Fruit fly (Drosophila melanogaster) whole organism, wandering third instar larva: ENCODE results near the gene lin-52.

Source experiments
- Abd-B ChIP-seq: fragments of >200 bp; optimal IDR thresholded peaks from 2 replicates; lab custom pipeline; 2017; ENCODE audit warnings: missing biosample characterization, missing genetic modification characterization
- CG32264 ChIP-seq: fragments of 200-800 bp; sonication (Bioruptor generic); optimal IDR thresholded peaks from 2 replicates; lab custom pipeline; 2016; ENCODE audit warnings: missing biosample characterization, missing genetic modification characterization
- CG9705 ChIP-seq: fragments of 200-800 bp; sonication (Bioruptor generic); optimal IDR thresholded peaks from 2 replicates; lab custom pipeline; 2018; ENCODE audit warnings: missing biosample characterization, mild to moderate bottlenecking, missing genetic modification characterization
- CrebA ChIP-seq: fragments of 200-800 bp; sonication (Bioruptor generic); optimal IDR thresholded peaks from 2 replicates; lab custom pipeline; 2016; ENCODE audit warnings: missing biosample characterization, mild to moderate bottlenecking, missing genetic modification characterization, borderline replicate concordance
- Dfd ChIP-seq: fragments of >200 bp; optimal IDR thresholded peaks from 2 replicates; lab custom pipeline; 2017; ENCODE audit warnings: missing biosample characterization, missing genetic modification characterization
- Dif ChIP-seq: fragments of 200-275, 200-300 bp; sonication (Bioruptor generic); optimal IDR thresholded peaks from 2 replicates; lab custom pipeline; 2018; ENCODE audit warnings: missing biosample characterization, missing genetic modification characterization; ENCODE audit not compliant: partially characterized antibody
- GATAd ChIP-seq: sonication (Bioruptor generic); optimal IDR thresholded peaks from 2 replicates; lab custom pipeline; 2016; ENCODE audit warnings: missing biosample characterization, missing genetic modification characterization
- HLH106 ChIP-seq: fragments of 200-800 bp; optimal IDR thresholded peaks from 3 replicates; lab custom pipeline; 2019; ENCODE audit warnings: missing biosample characterization, mild to moderate bottlenecking, missing genetic modification characterization, moderate library complexity
- Hnf4 ChIP-seq: fragments of 200-800 bp; sonication (Bioruptor generic); optimal IDR thresholded peaks from 2 replicates; lab custom pipeline; 2016; ENCODE audit warnings: missing biosample characterization, mild to moderate bottlenecking, missing genetic modification characterization
- Hr78 ChIP-seq: fragments of >200 bp; optimal IDR thresholded peaks from 2 replicates; lab custom pipeline; 2017; ENCODE audit warnings: missing biosample characterization, missing genetic modification characterization
- Hr83 ChIP-seq: fragments of 200-300 bp; sonication (Bioruptor generic); optimal IDR thresholded peaks from 2 replicates; lab custom pipeline; 2016; ENCODE audit warnings: missing biosample characterization, mild to moderate bottlenecking, missing genetic modification characterization, moderate library complexity; ENCODE audit not compliant: poor library complexity, severe bottlenecking
- Jra ChIP-seq: sonication (Bioruptor generic); optimal IDR thresholded peaks from 2 replicates; lab custom pipeline; 2016; ENCODE audit warnings: missing biosample characterization, missing genetic modification characterization
- Mio ChIP-seq: sonication (Bioruptor generic); optimal IDR thresholded peaks from 2 replicates; lab custom pipeline; 2016; ENCODE audit warnings: missing biosample characterization, missing genetic modification characterization
- Myc ChIP-seq: fragments of >200 bp; optimal IDR thresholded peaks from 2 replicates; lab custom pipeline; 2017
- OdsH ChIP-seq: fragments of 200-800 bp; sonication (Bioruptor generic); optimal IDR thresholded peaks from 2 replicates; lab custom pipeline; 2016; ENCODE audit warnings: missing biosample characterization, mild to moderate bottlenecking, missing genetic modification characterization
- Rel ChIP-seq, 2 experiments: fragments of 200-800 bp; sonication (Bioruptor generic) in 1 of 2; optimal IDR thresholded peaks; 2 replicates in 1 of 2; 3 replicates in 1 of 2; lab custom pipeline; 2016 to 2019; ENCODE audit warnings: mild to moderate bottlenecking in 2 of 2, missing biosample characterization in 2 of 2, missing genetic modification characterization in 2 of 2, moderate library complexity in 1 of 2
- Sp1 ChIP-seq: fragments of 200-800 bp; sonication (Bioruptor generic); optimal IDR thresholded peaks from 3 replicates; lab custom pipeline; 2019; ENCODE audit warnings: missing biosample characterization, mild to moderate bottlenecking, missing genetic modification characterization, moderate library complexity
- Vsx2 ChIP-seq: fragments of 200-300, 225-300 bp; sonication (Bioruptor generic); optimal IDR thresholded peaks from 2 replicates; lab custom pipeline; 2018; ENCODE audit warnings: missing biosample characterization, missing genetic modification characterization; ENCODE audit not compliant: partially characterized antibody
- br ChIP-seq: fragments of 200-800 bp; sonication (Bioruptor generic); optimal IDR thresholded peaks from 2 replicates; lab custom pipeline; 2016; ENCODE audit warnings: missing biosample characterization, missing genetic modification characterization
- brk ChIP-seq: fragments of 200-800 bp; sonication (Bioruptor generic); optimal IDR thresholded peaks from 2 replicates; lab custom pipeline; 2016; ENCODE audit warnings: missing biosample characterization, mild to moderate bottlenecking, missing genetic modification characterization
- dl ChIP-seq, 2 experiments: fragments of 175-275, 200-275 bp in 1 of 2; fragments of 200-275 bp in 1 of 2; sonication (Bioruptor generic); optimal IDR thresholded peaks; lab custom pipeline; 2018; ENCODE audit warnings: mild to moderate bottlenecking in 2 of 2, missing biosample characterization in 2 of 2, missing genetic modification characterization in 2 of 2, moderate library complexity in 2 of 2; ENCODE audit not compliant: partially characterized antibody in 2 of 2, insufficient read depth in 1 of 2
- dmrt93B ChIP-seq: fragments of 200-800 bp; sonication (Bioruptor generic); optimal IDR thresholded peaks from 2 replicates; lab custom pipeline; 2018; ENCODE audit warnings: missing biosample characterization, mild to moderate bottlenecking, missing genetic modification characterization
- dsf ChIP-seq: sonication (Bioruptor generic); optimal IDR thresholded peaks from 2 replicates; lab custom pipeline; 2016; ENCODE audit warnings: missing biosample characterization, missing genetic modification characterization, borderline replicate concordance
- ey ChIP-seq: fragments of 200-800 bp; sonication (Bioruptor generic); optimal IDR thresholded peaks from 2 replicates; lab custom pipeline; 2016; ENCODE audit warnings: missing biosample characterization, missing genetic modification characterization
- foxo ChIP-seq, 2 experiments: fragments of 200-800 bp; sonication (Bioruptor generic); optimal IDR thresholded peaks; 2 replicates in 1 of 2; 3 replicates in 1 of 2; lab custom pipeline; 2016 to 2017; ENCODE audit warnings: missing biosample characterization in 2 of 2, missing genetic modification characterization in 2 of 2
- fru ChIP-seq: fragments of 200-800 bp; sonication (Bioruptor generic); optimal IDR thresholded peaks from 3 replicates; lab custom pipeline; 2016; ENCODE audit warnings: missing biosample characterization, mild to moderate bottlenecking, missing genetic modification characterization
- h ChIP-seq: fragments of 200-800 bp; sonication (Bioruptor generic); optimal IDR thresholded peaks from 3 replicates; lab custom pipeline; 2016; ENCODE audit warnings: missing biosample characterization, mild to moderate bottlenecking, missing genetic modification characterization
- jim ChIP-seq: fragments of 175-275, 200-325 bp; sonication (Bioruptor generic); optimal IDR thresholded peaks from 2 replicates; lab custom pipeline; 2016; ENCODE audit warnings: missing biosample characterization, mild to moderate bottlenecking, missing genetic modification characterization
- pan ChIP-seq: fragments of >200 bp; optimal IDR thresholded peaks from 2 replicates; lab custom pipeline; 2017
- psq ChIP-seq: fragments of 200-800 bp; sonication (Bioruptor generic); optimal IDR thresholded peaks from 3 replicates; lab custom pipeline; 2017; ENCODE audit warnings: missing biosample characterization, mild to moderate bottlenecking, missing genetic modification characterization, moderate library complexity
- rgr ChIP-seq: fragments of 200-800 bp; sonication (Bioruptor generic); optimal IDR thresholded peaks from 3 replicates; lab custom pipeline; 2016; ENCODE audit warnings: missing biosample characterization, mild to moderate bottlenecking, missing genetic modification characterization
- sage ChIP-seq: fragments of 200-800 bp; sonication (Bioruptor generic); optimal IDR thresholded peaks from 2 replicates; lab custom pipeline; 2016; ENCODE audit warnings: missing biosample characterization, mild to moderate bottlenecking, missing genetic modification characterization
- sv ChIP-seq: fragments of 200-800 bp; sonication (Bioruptor generic); optimal IDR thresholded peaks from 3 replicates; lab custom pipeline; 2016; ENCODE audit warnings: missing biosample characterization, missing genetic modification characterization
- tai ChIP-seq: sonication (Bioruptor generic); optimal IDR thresholded peaks from 2 replicates; lab custom pipeline; 2016; ENCODE audit warnings: missing biosample characterization, missing genetic modification characterization
- usp ChIP-seq: fragments of >200 bp; optimal IDR thresholded peaks from 2 replicates; lab custom pipeline; 2017; ENCODE audit warnings: missing biosample characterization, missing genetic modification characterization
- woc ChIP-seq: sonication (Bioruptor generic); optimal IDR thresholded peaks from 2 replicates; lab custom pipeline; 2016; ENCODE audit warnings: missing biosample characterization, mild to moderate bottlenecking, missing genetic modification characterization

lin-52 gene

DNA sequence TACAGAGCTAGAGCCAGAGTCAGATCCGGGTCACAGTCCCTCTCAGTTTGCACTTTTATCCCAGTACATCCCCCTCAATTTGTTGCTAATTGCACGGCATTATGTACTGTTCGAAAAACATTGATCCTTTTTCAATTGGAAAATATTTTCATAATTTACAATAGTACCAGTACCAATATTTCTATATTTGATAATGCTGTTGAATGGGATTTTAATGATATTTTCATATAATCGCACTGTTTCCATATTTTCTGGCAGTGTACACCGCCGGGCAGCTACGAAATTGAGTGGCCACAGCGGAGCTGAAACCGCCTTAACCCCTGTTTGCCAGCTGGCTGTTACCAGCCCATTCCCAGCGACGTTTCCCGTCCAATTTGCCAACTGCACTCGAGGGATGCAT is 45.9 kb upstream of the lin-52 start:
- peak in 1 of 2 experiments; percentile 5 for TF ChIP-seq foxo (GFP tag; optimal IDR thresholded peaks at IDR 0.05; lab: Kevin White, UChicago)
- TF ChIP-seq Rel (GFP tag; optimal IDR thresholded peaks at IDR 0.05; lab: Kevin White, UChicago): no peak
- no peak for TF ChIP-seq Rel (tag; optimal IDR thresholded peaks at IDR 0.05; lab: Kevin White, UChicago)
- no peak for TF ChIP-seq tai (GFP tag; lab: Kevin White, UChicago)
- TF ChIP-seq ey (GFP tag; lab: Kevin White, UChicago): peak; percentile 0
- no peak for TF ChIP-seq Dfd (GFP tag; lab: Kevin White, UChicago)
- TF ChIP-seq Dif (GFP tag; lab: Kevin White, UChicago): no peak
- TF ChIP-seq dsf (GFP tag; lab: Kevin White, UChicago): no peak
- TF ChIP-seq psq (GFP tag; lab: Kevin White, UChicago): no peak
- no peak for TF ChIP-seq Vsx2 (GFP tag; lab: Kevin White, UChicago)
- TF ChIP-seq CrebA (GFP tag; lab: Kevin White, UChicago): no peak
- peak; percentile 11 for TF ChIP-seq h (GFP tag; lab: Kevin White, UChicago)
- TF ChIP-seq jim: no peak
- peak; percentile 21 for TF ChIP-seq HLH106 (tag; lab: Kevin White, UChicago)
- TF ChIP-seq sv (GFP tag; lab: Kevin White, UChicago): no peak

DNA sequence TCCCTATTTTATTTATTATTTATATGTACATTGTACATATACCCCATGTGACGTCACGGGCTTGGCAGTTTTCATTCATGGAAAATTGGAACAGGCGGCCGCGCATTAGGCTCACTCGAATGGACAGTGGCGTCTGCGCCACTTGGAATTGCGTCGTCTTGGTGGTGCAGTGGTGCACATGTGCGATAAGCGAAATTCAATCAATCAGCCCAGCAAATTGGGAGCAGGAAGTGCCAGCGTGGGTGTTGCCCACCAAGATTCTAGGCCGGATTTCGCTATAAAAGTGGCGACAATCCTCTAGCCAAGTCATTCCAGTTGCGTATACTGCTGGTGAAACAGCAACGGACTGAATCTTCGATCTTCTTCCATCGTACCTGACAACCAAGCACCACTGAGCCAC is 37.1 kb upstream of the lin-52 start, which contains the start of gene CG12239:
TSS of gene CG12239 (plus strand) at position 301 of the 400 bp plus-strand sequence.
- no peak for TF ChIP-seq br (GFP tag; lab: Kevin White, UChicago)
- no peak for TF ChIP-seq sage (GFP tag; lab: Kevin White, UChicago)
- TF ChIP-seq CG9705 (GFP tag; lab: Kevin White, UChicago): no peak
- TF ChIP-seq Jra: no peak
- TF ChIP-seq fru (GFP tag; lab: Kevin White, UChicago): no peak
- no peak for TF ChIP-seq Myc (lab: Kevin White, UChicago)
- no peak for TF ChIP-seq pan (lab: Kevin White, UChicago)
- no peak for TF ChIP-seq ey (GFP tag; lab: Kevin White, UChicago)
- TF ChIP-seq usp (GFP tag; lab: Kevin White, UChicago): no peak
- no peak for TF ChIP-seq dsf (GFP tag; lab: Kevin White, UChicago)
- TF ChIP-seq Vsx2 (GFP tag; lab: Kevin White, UChicago): no peak
- no peak for TF ChIP-seq OdsH (GFP tag; lab: Kevin White, UChicago)
- no peak for TF ChIP-seq Sp1 (GFP tag; lab: Kevin White, UChicago)
- no peak for TF ChIP-seq psq (GFP tag; lab: Kevin White, UChicago)
- TF ChIP-seq Hr78 (GFP tag; lab: Kevin White, UChicago): no peak
- TF ChIP-seq Hnf4: no peak
- TF ChIP-seq rgr (GFP tag; lab: Kevin White, UChicago): no peak
- TF ChIP-seq dl (GFP tag; optimal IDR thresholded peaks at IDR 0.05; lab: Kevin White, UChicago; ENCODE audit: insufficient read depth in 1 of 2, partially characterized antibody in 2 of 2): no peak
- no peak for TF ChIP-seq GATAd

DNA sequence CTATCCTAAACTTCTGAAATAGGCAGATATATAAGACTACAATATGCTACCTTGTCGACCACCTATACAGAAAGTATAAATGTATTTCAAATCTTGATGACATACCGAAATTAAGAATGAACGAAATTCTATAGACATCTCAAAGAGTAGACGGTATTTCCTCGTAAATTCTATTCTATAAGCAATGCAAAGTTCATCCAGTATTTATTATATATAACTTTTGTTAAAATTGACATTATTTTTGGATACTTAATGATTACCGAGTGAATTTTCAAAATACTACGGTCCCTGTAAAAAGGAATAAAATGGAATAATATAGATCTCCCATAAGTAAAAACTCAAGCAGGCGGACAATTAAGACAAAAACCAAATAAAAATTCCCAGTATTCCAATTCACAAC is 34.4 kb upstream of the lin-52 start, which contains the start of gene CG15767:
TSS of gene CG15767 (plus strand) at position 301 of the 400 bp plus-strand sequence.
- TF ChIP-seq jim: no peak
- no peak for TF ChIP-seq sage (GFP tag; lab: Kevin White, UChicago)
- TF ChIP-seq foxo (GFP tag; optimal IDR thresholded peaks at IDR 0.05; lab: Kevin White, UChicago): no peak
- TF ChIP-seq Hnf4: no peak
- TF ChIP-seq h (GFP tag; lab: Kevin White, UChicago): no peak
- TF ChIP-seq br (GFP tag; lab: Kevin White, UChicago): no peak
- TF ChIP-seq Rel (GFP tag; optimal IDR thresholded peaks at IDR 0.05; lab: Kevin White, UChicago): no peak
- TF ChIP-seq Rel (tag; optimal IDR thresholded peaks at IDR 0.05; lab: Kevin White, UChicago): no peak
- no peak for TF ChIP-seq Mio (GFP tag; lab: Kevin White, UChicago)
- TF ChIP-seq, all 38 proteins: peak for 0

DNA sequence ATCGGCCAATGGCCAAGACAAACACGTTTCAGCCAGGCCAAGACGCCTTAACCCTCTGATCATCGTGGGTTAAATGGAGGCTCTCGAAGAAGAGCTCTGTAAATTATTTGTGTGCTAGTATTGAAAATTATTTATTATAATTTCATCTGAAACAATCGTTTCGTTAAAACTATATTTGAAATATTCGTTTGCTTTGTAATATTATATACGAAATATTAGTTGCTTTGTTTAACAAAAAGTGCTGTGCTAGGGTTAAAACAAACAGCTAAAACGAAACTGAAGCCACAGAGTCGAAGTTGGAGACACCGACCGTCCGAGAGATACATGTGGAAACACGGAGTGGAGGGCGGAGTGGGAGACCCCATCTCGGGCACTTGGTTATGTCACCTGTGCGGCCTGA is 31.8 kb upstream of the lin-52 start:
- no peak for TF ChIP-seq Abd-B (GFP tag; lab: Kevin White, UChicago)
- no peak for TF ChIP-seq CG9705 (GFP tag; lab: Kevin White, UChicago)
- no peak for TF ChIP-seq Mio (GFP tag; lab: Kevin White, UChicago)
- peak; percentile 74 for TF ChIP-seq Sp1 (GFP tag; lab: Kevin White, UChicago)
- TF ChIP-seq Hnf4: peak; percentile 68
- TF ChIP-seq brk (GFP tag; lab: Kevin White, UChicago): peak; percentile 19
- TF ChIP-seq foxo (GFP tag; optimal IDR thresholded peaks at IDR 0.05; lab: Kevin White, UChicago): peak in 1 of 2 experiments; percentile 69
- no peak for TF ChIP-seq jim
- no peak for TF ChIP-seq sage (GFP tag; lab: Kevin White, UChicago)
- peak; percentile 66 for TF ChIP-seq HLH106 (tag; lab: Kevin White, UChicago)
- TF ChIP-seq CrebA (GFP tag; lab: Kevin White, UChicago): no peak
- no peak for TF ChIP-seq usp (GFP tag; lab: Kevin White, UChicago)
- TF ChIP-seq CG32264 (GFP tag; lab: Kevin White, UChicago): no peak
- TF ChIP-seq Hr83 (GFP tag; lab: Kevin White, UChicago): no peak
- no peak for TF ChIP-seq Hr78 (GFP tag; lab: Kevin White, UChicago)
- TF ChIP-seq Rel (GFP tag; optimal IDR thresholded peaks at IDR 0.05; lab: Kevin White, UChicago): peak; percentile 24
- TF ChIP-seq Rel (tag; optimal IDR thresholded peaks at IDR 0.05; lab: Kevin White, UChicago): no peak
- no peak for TF ChIP-seq Vsx2 (GFP tag; lab: Kevin White, UChicago)
- TF ChIP-seq dsf (GFP tag; lab: Kevin White, UChicago): no peak
- TF ChIP-seq psq (GFP tag; lab: Kevin White, UChicago): peak; percentile 65
- TF ChIP-seq fru (GFP tag; lab: Kevin White, UChicago): peak; percentile 78
- TF ChIP-seq Jra: peak; percentile 11
- TF ChIP-seq woc (GFP tag; lab: Kevin White, UChicago): peak; percentile 49
- TF ChIP-seq Dif (GFP tag; lab: Kevin White, UChicago): no peak
- peak; percentile 73 for TF ChIP-seq ey (GFP tag; lab: Kevin White, UChicago)
- no peak for TF ChIP-seq Dfd (GFP tag; lab: Kevin White, UChicago)
- TF ChIP-seq pan (lab: Kevin White, UChicago): no peak
- TF ChIP-seq dmrt93B (GFP tag; lab: Kevin White, UChicago): no peak
- TF ChIP-seq br (GFP tag; lab: Kevin White, UChicago): peak; percentile 60
- peak; percentile 81 for TF ChIP-seq rgr (GFP tag; lab: Kevin White, UChicago)
- no peak for TF ChIP-seq Myc (lab: Kevin White, UChicago)
- peak; percentile 84 for TF ChIP-seq h (GFP tag; lab: Kevin White, UChicago)
